Fruit fly (Drosophila melanogaster): ENCODE results near the gene CG14238.

CG14238 gene

dm6 chr3R:26442609-26443180 lies 15.4 kb upstream of the CG14238 start (continued):
- TF ChIP-seq CG6163 (GFP tag; IDR thresholded peaks at IDR 0.05) (peak; percentile 51; the same call in 2 of the 3 replicates), net (GFP tag; optimal IDR thresholded peaks at IDR 0.05) (no peak), fkh (GFP tag; optimal IDR thresholded peaks at IDR 0.05) (peak; percentile 17), CG9139 (GFP tag; optimal IDR thresholded peaks at IDR 0.05) (no peak), dsx (GFP tag; optimal IDR thresholded peaks at IDR 0.05; ENCODE audit: poor library complexity, severe bottlenecking) (peak; percentile 14), Sox15 (GFP tag; optimal IDR thresholded peaks at IDR 0.05) (no peak), CG34406 (GFP tag; optimal IDR thresholded peaks at IDR 0.05) (no peak)

dm6 chr3R:26443343-26443742 lies 14.7 kb upstream of the CG14238 start:
- TF ChIP-seq Hr4 (GFP tag; optimal IDR thresholded peaks at IDR 0.05) (peak; percentile 12), CG4318 (GFP tag; optimal IDR thresholded peaks at IDR 0.05) (peak; percentile 1), fd59A (GFP tag; optimal IDR thresholded peaks at IDR 0.05) (no peak), CG15336 (GFP tag; IDR thresholded peaks at IDR 0.05) (peak; percentile 15; the same call in 1 of the 2 replicates), CG6808 (GFP tag; optimal IDR thresholded peaks at IDR 0.05) (no peak), OdsH (GFP tag; optimal IDR thresholded peaks at IDR 0.05) (no peak), dac (GFP tag; optimal IDR thresholded peaks at IDR 0.05) (no peak), Hr38 (GFP tag; optimal IDR thresholded peaks at IDR 0.05) (no peak), CG10631 (GFP tag; optimal IDR thresholded peaks at IDR 0.05) (peak; percentile 15), Eip78C (GFP tag) (peak; percentile 36), esn (GFP tag; optimal IDR thresholded peaks at IDR 0.05) (no peak)

dm6 chr3R:26443875-26444511 lies 14.1 kb upstream of the CG14238 start:
- TF ChIP-seq OdsH (GFP tag; optimal IDR thresholded peaks at IDR 0.05) (peak; percentile 18), Eip93F (GFP tag; optimal IDR thresholded peaks at IDR 0.05) (no peak), CG11294 (GFP tag; IDR thresholded peaks at IDR 0.05) (peak; percentile 12; the same call in 1 of the 2 replicates), Hr38 (GFP tag; optimal IDR thresholded peaks at IDR 0.05) (no peak), CG10669 (GFP tag; optimal IDR thresholded peaks at IDR 0.05) (peak; percentile 26), ss (GFP tag; optimal IDR thresholded peaks at IDR 0.05) (no peak), Ets96B (tag; optimal IDR thresholded peaks at IDR 0.05) (peak; percentile 50), CG15336 (GFP tag; IDR thresholded peaks at IDR 0.05) (peak; percentile 63; the same call in 1 of the 2 replicates), CG3919 (GFP tag; optimal IDR thresholded peaks at IDR 0.05) (no peak), CG31627 (GFP tag; optimal IDR thresholded peaks at IDR 0.05) (no peak), CG10631 (GFP tag; optimal IDR thresholded peaks at IDR 0.05) (peak; percentile 43), acj6 (GFP tag; optimal IDR thresholded peaks at IDR 0.05) (no peak), Gug (GFP tag; IDR thresholded peaks at IDR 0.05) (peak; percentile 53), Lpt (GFP tag; optimal IDR thresholded peaks at IDR 0.05) (peak; percentile 33), salr (GFP tag; optimal IDR thresholded peaks at IDR 0.05) (peak in 1 of 2 experiments; percentile 44), dsx (GFP tag; optimal IDR thresholded peaks at IDR 0.05; ENCODE audit: poor library complexity, severe bottlenecking) (peak; percentile 22), svp (GFP tag) (peak; percentile 51), achi (GFP tag; optimal IDR thresholded peaks at IDR 0.05) (peak; percentile 65), CG9139 (GFP tag; optimal IDR thresholded peaks at IDR 0.05) (no peak), fd59A (GFP tag; optimal IDR thresholded peaks at IDR 0.05) (no peak), CG6163 (GFP tag; IDR thresholded peaks at IDR 0.05) (peak; percentile 63; the same call in 1 of the 3 replicates), CG11762 (GFP tag; optimal IDR thresholded peaks at IDR 0.05; ENCODE audit: insufficient read depth) (peak; percentile 35), CG7368 (GFP tag; optimal IDR thresholded peaks at IDR 0.05) (no peak), Eip78C (GFP tag) (peak; percentile 86), esn (GFP tag; optimal IDR thresholded peaks at IDR 0.05) (no peak), Hr4 (GFP tag; optimal IDR thresholded peaks at IDR 0.05) (peak; percentile 40), pdm3 (GFP tag; optimal IDR thresholded peaks at IDR 0.05) (no peak), CG8319 (GFP tag; optimal IDR thresholded peaks at IDR 0.05) (no peak), CG16779 (tag; optimal IDR thresholded peaks at IDR 0.05) (no peak), CG8119 (GFP tag; IDR thresholded peaks at IDR 0.05) (peak; percentile 56; the same call in 1 of the 3 replicates), Hr39 (GFP tag; optimal IDR thresholded peaks at IDR 0.05) (no peak), eg (GFP tag; IDR thresholded peaks at IDR 0.05) (peak; percentile 61), Eip75B (GFP tag; optimal IDR thresholded peaks at IDR 0.05) (peak; percentile 41), CG6276 (GFP tag; optimal IDR thresholded peaks at IDR 0.05) (peak; percentile 66), dac (GFP tag; optimal IDR thresholded peaks at IDR 0.05) (no peak), Sox15 (GFP tag; optimal IDR thresholded peaks at IDR 0.05) (no peak), CG6792 (GFP tag; optimal IDR thresholded peaks at IDR 0.05) (no peak), CG32006 (GFP tag; optimal IDR thresholded peaks at IDR 0.05) (peak; percentile 70), CG6854 (GFP tag; optimal IDR thresholded peaks at IDR 0.05) (no peak)
